Fruit fly (Drosophila melanogaster) whole organism, prepupa: ENCODE results near the gene E5.

Experiments used
- Blimp-1 ChIP-seq: fragments of 200-800 bp; sonication (Bioruptor generic); optimal IDR thresholded peaks from 3 replicates; lab custom pipeline; 2017; ENCODE audit warnings: missing biosample characterization, missing genetic modification characterization, mild to moderate bottlenecking, moderate library complexity, missing genetic modification reagents
- CG10631 ChIP-seq: fragments of 200-800 bp; sonication (Bioruptor generic); optimal IDR thresholded peaks from 2 replicates; lab custom pipeline; 2016; ENCODE audit warnings: missing biosample characterization, missing genetic modification characterization
- CG10669 ChIP-seq: fragments of 200-800 bp; sonication (Bioruptor generic); optimal IDR thresholded peaks from 3 replicates; lab custom pipeline; 2018; ENCODE audit warnings: missing biosample characterization, mild to moderate bottlenecking, missing genetic modification characterization, moderate library complexity
- CG11762 ChIP-seq: fragments of 200-800 bp; sonication (Bioruptor generic); optimal IDR thresholded peaks from 3 replicates; lab custom pipeline; 2016; ENCODE audit warnings: missing biosample characterization, missing genetic modification characterization; ENCODE audit not compliant: insufficient read depth
- CG11902 ChIP-seq: fragments of 200-800 bp; sonication (Bioruptor generic); optimal IDR thresholded peaks from 3 replicates; lab custom pipeline; 2016; ENCODE audit warnings: missing biosample characterization, missing genetic modification characterization
- CG15336 ChIP-seq: fragments of 200-800 bp; sonication (Bioruptor generic); IDR thresholded peaks from 2 replicates; pipeline ENCODE4 v1.3.6; 2022; ENCODE audit warnings: missing biosample characterization, missing genetic modification characterization
- CG1621 ChIP-seq: fragments of 200-800 bp; sonication (Bioruptor generic); optimal IDR thresholded peaks from 3 replicates; lab custom pipeline; 2018; ENCODE audit warnings: missing biosample characterization, mild to moderate bottlenecking, missing genetic modification characterization
- CG3032 ChIP-seq: fragments of 200-800 bp; optimal IDR thresholded peaks from 2 replicates; lab custom pipeline; 2019; ENCODE audit warnings: missing biosample characterization, mild to moderate bottlenecking, missing genetic modification characterization, moderate library complexity
- CG31627 ChIP-seq: fragments of 200-800 bp; sonication (Bioruptor generic); optimal IDR thresholded peaks from 3 replicates; lab custom pipeline; 2016; ENCODE audit warnings: missing biosample characterization, missing genetic modification characterization
- CG32006 ChIP-seq: fragments of 200-800 bp; sonication (Bioruptor generic); optimal IDR thresholded peaks from 3 replicates; lab custom pipeline; 2017; ENCODE audit warnings: missing biosample characterization, mild to moderate bottlenecking, missing genetic modification characterization
- CG34406 ChIP-seq: fragments of 200-800 bp; sonication (Bioruptor generic); optimal IDR thresholded peaks from 3 replicates; lab custom pipeline; 2016; ENCODE audit warnings: missing biosample characterization, missing genetic modification characterization
- CG3919 ChIP-seq: fragments of 200-800 bp; sonication (Bioruptor generic); optimal IDR thresholded peaks from 3 replicates; lab custom pipeline; 2016; ENCODE audit warnings: missing biosample characterization, missing genetic modification characterization
- CG4318 ChIP-seq: fragments of 200-800 bp; sonication (Bioruptor generic); optimal IDR thresholded peaks from 3 replicates; lab custom pipeline; 2017; ENCODE audit warnings: missing biosample characterization, mild to moderate bottlenecking, missing genetic modification characterization
- CG6163 ChIP-seq: fragments of 200-800 bp; sonication (Bioruptor generic); IDR thresholded peaks from 3 replicates; pipeline ENCODE4 v1.3.6; 2022; ENCODE audit warnings: missing biosample characterization, missing genetic modification characterization
- CG6276 ChIP-seq: fragments of 200-800 bp; sonication (Bioruptor generic); optimal IDR thresholded peaks from 2 replicates; lab custom pipeline; 2017; ENCODE audit warnings: missing biosample characterization, mild to moderate bottlenecking, missing genetic modification characterization
- CG6808 ChIP-seq: fragments of 200-800 bp; sonication (Bioruptor generic); optimal IDR thresholded peaks from 3 replicates; lab custom pipeline; 2017; ENCODE audit warnings: missing biosample characterization, missing genetic modification characterization, mild to moderate bottlenecking, moderate library complexity, missing genetic modification reagents
- CG7368 ChIP-seq: fragments of 200-800 bp; sonication (Bioruptor generic); optimal IDR thresholded peaks from 3 replicates; lab custom pipeline; 2016; ENCODE audit warnings: missing biosample characterization, missing genetic modification characterization
- CG8119 ChIP-seq: fragments of 200-800 bp; sonication (Bioruptor generic); IDR thresholded peaks from 3 replicates; pipeline ENCODE4 v1.3.6; 2022; ENCODE audit warnings: missing biosample characterization, missing genetic modification characterization
- CG8319 ChIP-seq: fragments of 200-800 bp; sonication (Bioruptor generic); optimal IDR thresholded peaks from 3 replicates; lab custom pipeline; 2016; ENCODE audit warnings: missing biosample characterization, missing genetic modification characterization
- CG8632 ChIP-seq: fragments of 200-800 bp; sonication (Bioruptor generic); optimal IDR thresholded peaks from 3 replicates; lab custom pipeline; 2016; ENCODE audit warnings: missing biosample characterization, missing genetic modification characterization
- CG9139 ChIP-seq: fragments of 200-800 bp; sonication (Bioruptor generic); optimal IDR thresholded peaks from 3 replicates; lab custom pipeline; 2017; ENCODE audit warnings: missing biosample characterization, mild to moderate bottlenecking, missing genetic modification characterization
- Eip75B ChIP-seq: fragments of 200-800 bp; sonication (Bioruptor generic); optimal IDR thresholded peaks from 3 replicates; lab custom pipeline; 2016; ENCODE audit warnings: missing biosample characterization, missing genetic modification characterization
- Eip78C ChIP-seq: fragments of 200-800 bp; sonication (Bioruptor generic); peaks from one replicate; lab custom pipeline; 2016; ENCODE audit warnings: missing biosample characterization, missing genetic modification characterization
- Eip93F ChIP-seq: fragments of 200-800 bp; sonication (Bioruptor generic); optimal IDR thresholded peaks from 2 replicates; lab custom pipeline; 2016; ENCODE audit warnings: missing biosample characterization, mild to moderate bottlenecking, missing genetic modification characterization
- Ets96B ChIP-seq: fragments of 200-800 bp; optimal IDR thresholded peaks from 2 replicates; lab custom pipeline; 2019; ENCODE audit warnings: missing biosample characterization, mild to moderate bottlenecking, missing genetic modification characterization, moderate library complexity
- Gug ChIP-seq: fragments of 200-800 bp; sonication (Bioruptor generic); IDR thresholded peaks from 2 replicates; pipeline ENCODE4 v1.3.6; 2022; ENCODE audit warnings: missing biosample characterization, missing genetic modification characterization
- Hr38 ChIP-seq: sonication (Bioruptor generic); optimal IDR thresholded peaks from 2 replicates; lab custom pipeline; 2016; ENCODE audit warnings: missing biosample characterization, missing genetic modification characterization
- Hr39 ChIP-seq: fragments of 200-800 bp; sonication (Bioruptor generic); optimal IDR thresholded peaks from 2 replicates; lab custom pipeline; 2016; ENCODE audit warnings: missing biosample characterization, missing genetic modification characterization
- Hr4 ChIP-seq: fragments of 200-800 bp; sonication (Bioruptor generic); optimal IDR thresholded peaks from 3 replicates; lab custom pipeline; 2016; ENCODE audit warnings: missing biosample characterization, missing genetic modification characterization
- Lpt ChIP-seq: fragments of 200-800 bp; sonication (Bioruptor generic); optimal IDR thresholded peaks from 3 replicates; lab custom pipeline; 2016; ENCODE audit warnings: missing biosample characterization, missing genetic modification characterization
- Met ChIP-seq: fragments of 200-800 bp; sonication (Bioruptor generic); optimal IDR thresholded peaks from 3 replicates; lab custom pipeline; 2016; ENCODE audit warnings: missing biosample characterization, missing genetic modification characterization
- OdsH ChIP-seq: fragments of 200-800 bp; sonication (Bioruptor generic); optimal IDR thresholded peaks from 3 replicates; lab custom pipeline; 2016; ENCODE audit warnings: missing biosample characterization, missing genetic modification characterization
- Smox ChIP-seq: fragments of 200-800 bp; sonication (Bioruptor generic); optimal IDR thresholded peaks from 3 replicates; lab custom pipeline; 2016; ENCODE audit warnings: missing biosample characterization, missing genetic modification characterization
- Sox102F ChIP-seq: fragments of 200-800 bp; sonication (Bioruptor generic); optimal IDR thresholded peaks from 2 replicates; lab custom pipeline; 2016; ENCODE audit warnings: missing biosample characterization, mild to moderate bottlenecking, missing genetic modification characterization
- Sox15 ChIP-seq: fragments of 200-800 bp; sonication (Bioruptor generic); optimal IDR thresholded peaks from 3 replicates; lab custom pipeline; 2016; ENCODE audit warnings: missing biosample characterization, missing genetic modification characterization
- cyc ChIP-seq: fragments of 200-800 bp; sonication (Bioruptor generic); optimal IDR thresholded peaks from 3 replicates; lab custom pipeline; 2016; ENCODE audit warnings: missing biosample characterization, missing genetic modification characterization
- dac ChIP-seq: fragments of 200-800 bp; sonication (Bioruptor generic); optimal IDR thresholded peaks from 2 replicates; lab custom pipeline; 2017; ENCODE audit warnings: missing biosample characterization, mild to moderate bottlenecking, missing genetic modification characterization
- dsx ChIP-seq: fragments of 200-800 bp; optimal IDR thresholded peaks from 3 replicates; lab custom pipeline; 2019; ENCODE audit warnings: missing biosample characterization, mild to moderate bottlenecking, missing genetic modification characterization, moderate library complexity; ENCODE audit not compliant: poor library complexity, severe bottlenecking
- eg ChIP-seq: fragments of 200-800 bp; sonication (Bioruptor generic); IDR thresholded peaks from 3 replicates; pipeline ENCODE4 v1.3.6; 2022; ENCODE audit warnings: missing biosample characterization, missing genetic modification characterization
- esn ChIP-seq: fragments of 200-800 bp; sonication (Bioruptor generic); optimal IDR thresholded peaks from 2 replicates; lab custom pipeline; 2016; ENCODE audit warnings: missing biosample characterization, mild to moderate bottlenecking, missing genetic modification characterization, moderate library complexity
- fd59A ChIP-seq: fragments of 200-800 bp; sonication (Bioruptor generic); optimal IDR thresholded peaks from 2 replicates; lab custom pipeline; 2017; ENCODE audit warnings: missing biosample characterization, mild to moderate bottlenecking, missing genetic modification characterization, missing genetic modification reagents
- fd85E ChIP-seq: fragments of 200-800 bp; sonication (Bioruptor generic); optimal IDR thresholded peaks from 3 replicates; lab custom pipeline; 2016; ENCODE audit warnings: missing biosample characterization, missing genetic modification characterization
- fkh ChIP-seq: fragments of 200-800 bp; sonication (Bioruptor generic); optimal IDR thresholded peaks from 3 replicates; lab custom pipeline; 2017; ENCODE audit warnings: missing biosample characterization, mild to moderate bottlenecking, missing genetic modification characterization, moderate library complexity
- lz ChIP-seq: fragments of 200-800 bp; sonication (Bioruptor generic); optimal IDR thresholded peaks from 3 replicates; lab custom pipeline; 2016; ENCODE audit warnings: missing biosample characterization, missing genetic modification characterization
- net ChIP-seq: fragments of 200-800 bp; sonication (Bioruptor generic); optimal IDR thresholded peaks from 3 replicates; lab custom pipeline; 2016; ENCODE audit warnings: missing biosample characterization, missing genetic modification characterization
- pdm3 ChIP-seq: fragments of 200-800 bp; sonication (Bioruptor generic); optimal IDR thresholded peaks from 3 replicates; lab custom pipeline; 2016; ENCODE audit warnings: missing biosample characterization, missing genetic modification characterization
- salr ChIP-seq, 2 experiments: fragments of 200-800 bp; sonication (Bioruptor generic); optimal IDR thresholded peaks; 3 replicates each; lab custom pipeline; 2016 to 2018; ENCODE audit warnings: missing biosample characterization in 2 of 2, missing genetic modification characterization in 2 of 2, mild to moderate bottlenecking in 1 of 2
- svp ChIP-seq: fragments of 200-800 bp; sonication (Bioruptor generic); peaks from one replicate; lab custom pipeline; 2016; ENCODE audit warnings: missing biosample characterization, missing genetic modification characterization
- vri ChIP-seq: fragments of 200-800 bp; sonication (Bioruptor generic); optimal IDR thresholded peaks from 3 replicates; lab custom pipeline; 2016; ENCODE audit warnings: missing biosample characterization, mild to moderate bottlenecking, missing genetic modification characterization

E5 gene

DNA sequence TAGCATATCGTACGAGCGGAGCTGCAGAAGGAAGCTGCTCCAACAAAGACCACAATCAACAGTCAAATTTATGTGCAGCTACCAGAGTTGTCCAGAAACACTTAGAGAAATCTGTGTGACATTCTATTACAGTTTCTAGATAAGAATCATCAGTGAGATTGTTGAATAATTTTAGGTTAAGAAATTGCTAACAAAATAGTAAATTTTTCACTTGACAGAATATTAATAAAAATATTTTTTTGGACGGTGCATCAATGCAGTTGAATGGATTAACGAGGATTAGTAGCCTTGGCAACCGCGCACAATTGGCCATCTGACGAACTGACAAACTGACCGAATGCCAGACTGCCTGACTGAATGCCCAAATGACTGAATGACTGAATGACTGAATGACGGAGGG lies 27.4 kb downstream of the E5 start (continued):
- TF ChIP-seq CG3032 (tag; lab: Kevin White, UChicago) (no peak), fd85E (no peak), Ets96B (tag; lab: Kevin White, UChicago) (peak; percentile 10), lz (GFP tag; lab: Kevin White, UChicago) (no peak), dsx (no peak), vri (no peak), net (GFP tag; lab: Kevin White, UChicago) (no peak)

DNA sequence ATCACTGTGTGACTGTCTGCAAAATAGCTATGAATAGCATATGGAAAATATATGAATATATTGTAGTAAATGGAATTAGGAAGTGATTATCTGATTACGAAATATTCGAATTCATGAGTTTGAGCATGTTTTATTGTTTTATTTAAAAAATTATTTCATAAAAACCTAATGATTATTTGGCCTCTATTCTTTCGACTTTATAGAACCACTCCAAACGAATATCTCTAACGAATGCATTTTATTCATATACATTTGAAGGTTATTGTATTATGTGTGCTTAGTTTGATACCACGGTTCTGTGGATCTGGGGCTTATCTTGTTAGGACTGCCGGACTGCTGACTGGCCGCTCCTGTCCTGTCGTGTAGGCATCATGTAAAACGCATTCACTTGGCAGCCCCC lies 28.8 kb downstream of the E5 start:
- TF ChIP-seq CG3919 (peak; percentile 56), Sox15 (GFP tag; lab: Kevin White, UChicago) (peak; percentile 4), Eip93F (GFP tag; lab: Kevin White, UChicago) (no peak), CG8319 (GFP tag; lab: Kevin White, UChicago) (peak; percentile 4), CG31627 (peak; percentile 38), CG6808 (GFP tag; lab: Kevin White, UChicago) (no peak), CG11762 (GFP tag; lab: Kevin White, UChicago) (peak; percentile 45), CG1621 (tag; lab: Kevin White, UChicago) (peak; percentile 27), lz (GFP tag; lab: Kevin White, UChicago) (peak; percentile 46), Smox (peak; percentile 68), Lpt (GFP tag; lab: Kevin White, UChicago) (no peak), CG10669 (GFP tag; lab: Kevin White, UChicago) (peak; percentile 38), Eip78C (peak; percentile 93), OdsH (GFP tag; lab: Kevin White, UChicago) (peak; percentile 54), CG8119 (GFP tag; lab: Robert Waterston, UW) (peak; percentile 75), net (GFP tag; lab: Kevin White, UChicago) (peak; percentile 52), CG11902 (no peak), CG9139 (GFP tag; lab: Kevin White, UChicago) (no peak), Met (GFP tag; lab: Kevin White, UChicago) (peak; percentile 73), vri (peak; percentile 34), esn (GFP tag; lab: Kevin White, UChicago) (peak; percentile 64), Eip75B (peak; percentile 44), CG10631 (peak; percentile 75), Ets96B (tag; lab: Kevin White, UChicago) (peak; percentile 72), CG7368 (no peak), CG32006 (peak; percentile 74), CG4318 (GFP tag; lab: Kevin White, UChicago) (peak; percentile 51), CG6276 (peak; percentile 3), cyc (GFP tag; lab: Kevin White, UChicago) (no peak), CG8632 (GFP tag; lab: Kevin White, UChicago) (peak; percentile 51), Sox102F (peak; percentile 32), CG6163 (GFP tag; lab: Robert Waterston, UW) (peak; percentile 33; the same call in 1 of the 3 replicates), CG15336 (GFP tag; lab: Robert Waterston, UW) (peak; percentile 61), Gug (GFP tag; lab: Robert Waterston, UW) (no peak), fd85E (no peak), salr (GFP tag; optimal IDR thresholded peaks at IDR 0.05; lab: Kevin White, UChicago) (peak; percentile 24 to 75), pdm3 (GFP tag; lab: Kevin White, UChicago) (peak; percentile 68), eg (GFP tag; lab: Robert Waterston, UW) (no peak), Hr38 (GFP tag; lab: Kevin White, UChicago) (no peak), Hr4 (peak; percentile 70), svp (peak; percentile 80), dac (GFP tag; lab: Kevin White, UChicago) (no peak), CG34406 (GFP tag; lab: Kevin White, UChicago) (peak; percentile 49), fd59A (peak; percentile 80), fkh (GFP tag; lab: Kevin White, UChicago) (no peak), dsx (peak; percentile 31), CG3032 (tag; lab: Kevin White, UChicago) (peak; percentile 58), Blimp-1 (GFP tag; lab: Kevin White, UChicago) (peak; percentile 5), Hr39 (GFP tag; lab: Kevin White, UChicago) (peak; percentile 44)
